Worm (Caenorhabditis elegans) whole organism, late embryonic: ENCODE measurements around the gene Y38E10A.24.

ENCODE experiments used
- C38D4.7 ChIP-seq: fragments of 200-800 bp; sonication (Bioruptor generic); optimal IDR thresholded peaks from 2 replicates; lab custom pipeline; 2018; ENCODE audit warnings: mild to moderate bottlenecking, missing genetic modification characterization, moderate library complexity, missing compliant biosample characterization
- K09A11.1 ChIP-seq: sonication (generic microtip); optimal IDR thresholded peaks from 2 replicates; lab custom pipeline; 2017; ENCODE audit warnings: antibody characterized with exemption, mild to moderate bottlenecking, missing genetic modification characterization, missing compliant biosample characterization; ENCODE audit not compliant: insufficient read depth
- ceh-14 ChIP-seq: sonication (generic microtip); optimal IDR thresholded peaks from 2 replicates; lab custom pipeline; 2016; ENCODE audit warnings: missing genotype, missing genetic modification characterization, missing compliant biosample characterization
- ceh-19 ChIP-seq: fragments of 200-800 bp; sonication (Bioruptor generic); optimal IDR thresholded peaks from 2 replicates; lab custom pipeline; 2018; ENCODE audit warnings: mild to moderate bottlenecking, missing genetic modification characterization, missing compliant biosample characterization
- ceh-30 ChIP-seq: fragments of 150-350 bp; optimal IDR thresholded peaks from 2 replicates; lab custom pipeline; 2014; ENCODE audit warnings: missing biosample characterization, missing genetic modification characterization
- ceh-34 ChIP-seq: sonication (generic microtip); optimal IDR thresholded peaks from 2 replicates; lab custom pipeline; 2016; ENCODE audit warnings: mild to moderate bottlenecking, missing genetic modification characterization, missing compliant biosample characterization
- ceh-48 ChIP-seq: sonication (generic microtip); optimal IDR thresholded peaks from 2 replicates; lab custom pipeline; 2016; ENCODE audit warnings: missing genetic modification characterization, inconsistent platforms, missing compliant biosample characterization
- ceh-9 ChIP-seq: sonication (generic microtip); optimal IDR thresholded peaks from 2 replicates; lab custom pipeline; 2016; ENCODE audit warnings: mild to moderate bottlenecking, missing genetic modification characterization, inconsistent platforms, missing compliant biosample characterization
- dve-1 ChIP-seq: sonication (generic microtip); optimal IDR thresholded peaks from 2 replicates; lab custom pipeline; 2017; ENCODE audit warnings: antibody characterized with exemption, mild to moderate bottlenecking, missing genetic modification characterization, missing compliant biosample characterization
- elt-2 ChIP-seq: sonication (generic microtip); optimal IDR thresholded peaks from 2 replicates; lab custom pipeline; 2016; ENCODE audit warnings: missing genetic modification reagents, missing genetic modification characterization, missing compliant biosample characterization
- ets-4 ChIP-seq: sonication (generic microtip); optimal IDR thresholded peaks from 2 replicates; lab custom pipeline; 2016; ENCODE audit warnings: missing genetic modification characterization, missing compliant biosample characterization
- fkh-6 ChIP-seq: sonication (generic microtip); optimal IDR thresholded peaks from 2 replicates; lab custom pipeline; 2016; ENCODE audit warnings: missing genetic modification characterization, missing compliant biosample characterization
- hlh-15 ChIP-seq: sonication (generic microtip); optimal IDR thresholded peaks from 2 replicates; lab custom pipeline; 2016; ENCODE audit warnings: missing genetic modification characterization, missing compliant biosample characterization
- hlh-8 ChIP-seq: sonication (generic microtip); optimal IDR thresholded peaks from 2 replicates; lab custom pipeline; 2016; ENCODE audit warnings: missing genotype, missing genetic modification characterization, missing compliant biosample characterization
- lim-6 ChIP-seq: sonication (generic microtip); optimal IDR thresholded peaks from 2 replicates; lab custom pipeline; 2016; ENCODE audit warnings: missing genetic modification characterization, missing compliant biosample characterization
- lin-11 ChIP-seq: fragments of 200-800 bp; sonication (Bioruptor generic); optimal IDR thresholded peaks from 2 replicates; lab custom pipeline; 2018; ENCODE audit warnings: mild to moderate bottlenecking, missing genetic modification characterization, missing compliant biosample characterization
- madf-2 ChIP-seq: sonication (generic microtip); optimal IDR thresholded peaks from 2 replicates; lab custom pipeline; 2017; ENCODE audit warnings: missing genetic modification characterization, missing compliant biosample characterization
- nfya-1 ChIP-seq: sonication (generic microtip); optimal IDR thresholded peaks from 2 replicates; lab custom pipeline; 2017; ENCODE audit warnings: missing genetic modification characterization, mild to moderate bottlenecking, missing compliant biosample characterization, antibody characterized with exemption, moderate library complexity
- nhr-232 ChIP-seq: sonication (generic microtip); optimal IDR thresholded peaks from 2 replicates; lab custom pipeline; 2016; ENCODE audit warnings: missing genetic modification characterization, missing compliant biosample characterization
- npax-4 ChIP-seq: sonication (generic microtip); optimal IDR thresholded peaks from 2 replicates; lab custom pipeline; 2016; ENCODE audit warnings: missing genetic modification characterization, missing compliant biosample characterization
- pha-4 ChIP-seq: fragments of 150-350 bp; optimal IDR thresholded peaks from 2 replicates; lab custom pipeline; 2018; ENCODE audit warnings: missing biosample characterization, missing genetic modification reagents, missing genetic modification characterization
- pqm-1 ChIP-seq: sonication (generic microtip); optimal IDR thresholded peaks from 2 replicates; lab custom pipeline; 2016; ENCODE audit warnings: missing genetic modification characterization, missing compliant biosample characterization
- rnt-1 ChIP-seq: sonication (generic microtip); optimal IDR thresholded peaks from 2 replicates; lab custom pipeline; 2016; ENCODE audit warnings: missing genetic modification characterization, missing compliant biosample characterization
- sox-4 ChIP-seq: sonication (generic microtip); optimal IDR thresholded peaks from 2 replicates; lab custom pipeline; 2017; ENCODE audit warnings: mild to moderate bottlenecking, missing genetic modification characterization, inconsistent platforms, missing compliant biosample characterization
- syd-9 ChIP-seq: sonication (generic microtip); optimal IDR thresholded peaks from 2 replicates; lab custom pipeline; 2016; ENCODE audit warnings: mild to moderate bottlenecking, missing genetic modification characterization, moderate library complexity, missing compliant biosample characterization
- ttx-3 ChIP-seq: sonication (generic microtip); optimal IDR thresholded peaks from 2 replicates; lab custom pipeline; 2016; ENCODE audit warnings: missing genetic modification reagents, missing genetic modification characterization, missing compliant biosample characterization
- unc-42 ChIP-seq: sonication (generic microtip); optimal IDR thresholded peaks from 2 replicates; lab custom pipeline; 2016; ENCODE audit warnings: missing genotype, missing genetic modification characterization, missing compliant biosample characterization
- unc-55 ChIP-seq: sonication (generic microtip); optimal IDR thresholded peaks from 2 replicates; lab custom pipeline; 2017; ENCODE audit warnings: missing biosample characterization, missing genetic modification reagents, missing genetic modification characterization
- unc-86 ChIP-seq: sonication (generic microtip); optimal IDR thresholded peaks from 2 replicates; lab custom pipeline; 2016; ENCODE audit warnings: missing genetic modification characterization, missing compliant biosample characterization
- zip-5 ChIP-seq: sonication (generic microtip); optimal IDR thresholded peaks from 2 replicates; lab custom pipeline; 2016; ENCODE audit warnings: missing genetic modification characterization, missing compliant biosample characterization

Gene Y38E10A.24

ce11 chrII:12668874-12669273 is 10.0 kb upstream of the Y38E10A.24 start:
- no peak for TF ChIP-seq ttx-3 (tag; lab: Kevin White, UChicago)
- no peak for TF ChIP-seq ceh-19
- no peak for TF ChIP-seq npax-4
- no peak for TF ChIP-seq pqm-1
- no peak for TF ChIP-seq ceh-9
- TF ChIP-seq hlh-15 (tag; lab: Kevin White, UChicago) = no peak
- no peak for TF ChIP-seq elt-2 (tag; lab: Kevin White, UChicago)

ce11 chrII:12669342-12669741 is 9.5 kb upstream of the Y38E10A.24 start:
- TF ChIP-seq syd-9 (tag; lab: Kevin White, UChicago) (no peak), npax-4 (no peak)

ce11 chrII:12669882-12670281 is 9.0 kb upstream of the Y38E10A.24 start:
- TF ChIP-seq sox-4 = no peak

ce11 chrII:12670877-12671864 is 7.7 kb upstream of the Y38E10A.24 start:
- TF ChIP-seq nhr-232 (no peak), lim-6 (tag; lab: Kevin White, UChicago) (no peak), hlh-8 (no peak), zip-5 (no peak)
- TF ChIP-seq, all 69 proteins: peak for 0

ce11 chrII:12671892-12672291 is 6.9 kb upstream of the Y38E10A.24 start:
- TF ChIP-seq dve-1 (no peak), ttx-3 (tag; lab: Kevin White, UChicago) (no peak), ceh-14 (tag; lab: Kevin White, UChicago) (no peak), rnt-1 (tag; lab: Kevin White, UChicago) (no peak), unc-55 (no peak), ceh-34 (tag; lab: Kevin White, UChicago) (no peak), elt-2 (tag; lab: Kevin White, UChicago) (no peak)

ce11 chrII:12672512-12672911 is 6.3 kb upstream of the Y38E10A.24 start:
- TF ChIP-seq ceh-48 (tag; lab: Kevin White, UChicago) = no peak
- TF ChIP-seq nfya-1 (tag; lab: Kevin White, UChicago) = no peak
- TF ChIP-seq ets-4 (tag; lab: Kevin White, UChicago) = no peak
- TF ChIP-seq lin-11 (tag; lab: Kevin White, UChicago) = no peak
- no peak for TF ChIP-seq ceh-19
- no peak for TF ChIP-seq hlh-15 (tag; lab: Kevin White, UChicago)
- no peak for TF ChIP-seq ceh-34 (tag; lab: Kevin White, UChicago)
- TF ChIP-seq elt-2 (tag; lab: Kevin White, UChicago) = no peak
- TF ChIP-seq dve-1 = no peak
- no peak for TF ChIP-seq C38D4.7

ce11 chrII:12673311-12673710 is 5.5 kb upstream of the Y38E10A.24 start:
- TF ChIP-seq unc-42 = no peak
- TF ChIP-seq ceh-48 (tag; lab: Kevin White, UChicago) = no peak
- TF ChIP-seq C38D4.7 = no peak
- TF ChIP-seq hlh-15 (tag; lab: Kevin White, UChicago) = no peak
- TF ChIP-seq sox-4 = no peak
- TF ChIP-seq unc-86 (tag; lab: Kevin White, UChicago) = no peak
- no peak for TF ChIP-seq syd-9 (tag; lab: Kevin White, UChicago)
- no peak for TF ChIP-seq ceh-30 (tag; lab: Kevin White, UChicago)
- TF ChIP-seq nfya-1 (tag; lab: Kevin White, UChicago) = no peak
- no peak for TF ChIP-seq fkh-6 (tag; lab: Kevin White, UChicago)
- no peak for TF ChIP-seq madf-2 (tag; lab: Kevin White, UChicago)
- TF ChIP-seq K09A11.1 (tag; lab: Kevin White, UChicago) = no peak
- TF ChIP-seq pha-4 (tag; lab: Kevin White, UChicago) = no peak
